Worm (Caenorhabditis elegans) whole organism, L4 larva: Measurements from ENCODE around the gene nol-9.

Experiments used
- F10B5.3 ChIP-seq: sonication (generic microtip); optimal IDR thresholded peaks from 2 replicates; lab custom pipeline; 2016; ENCODE audit warnings: mild to moderate bottlenecking, missing genetic modification characterization, missing compliant biosample characterization
- F37D6.2 ChIP-seq: sonication (generic microtip); optimal IDR thresholded peaks from 2 replicates; lab custom pipeline; 2016; ENCODE audit warnings: mild to moderate bottlenecking, missing genetic modification characterization, missing compliant biosample characterization
- T20F7.1 ChIP-seq: fragments of 200-800 bp; sonication (Bioruptor generic); optimal IDR thresholded peaks from 2 replicates; lab custom pipeline; 2018; ENCODE audit warnings: mild to moderate bottlenecking, missing genetic modification characterization, missing compliant biosample characterization
- T26A8.4 ChIP-seq: fragments of 200-800 bp; sonication (Bioruptor generic); IDR thresholded peaks from 2 replicates; pipeline ENCODE4 v1.3.6; 2022; ENCODE audit warnings: missing genetic modification characterization, missing compliant biosample characterization
- Y48G9A.11 ChIP-seq: fragments of 200-800 bp; sonication (Bioruptor generic); IDR thresholded peaks from 2 replicates; pipeline ENCODE4 v1.3.6; 2022; ENCODE audit warnings: missing genetic modification reagents, missing genetic modification characterization, missing compliant biosample characterization
- aha-1 ChIP-seq: fragments of 150-350 bp; peaks from one replicate; lab custom pipeline; 2014; ENCODE audit warnings: missing biosample characterization, missing genetic modification characterization
- arid-1 ChIP-seq: fragments of 200-800 bp; sonication (Bioruptor generic); conservative IDR thresholded peaks from 2 replicates; pipeline ENCODE4 v1.3.6; 2022; ENCODE audit warnings: missing genetic modification reagents, missing genetic modification characterization, missing compliant biosample characterization
- ceh-20 ChIP-seq: fragments of 200-800 bp; sonication (Bioruptor generic); IDR thresholded peaks from 2 replicates; pipeline ENCODE4 v1.3.6; 2022; ENCODE audit warnings: missing genetic modification reagents, missing genetic modification characterization, missing compliant biosample characterization
- ces-1 ChIP-seq: fragments of 150-350 bp; sonication (generic microtip); optimal IDR thresholded peaks from 4 replicates; lab custom pipeline; 2014; ENCODE audit warnings: missing biosample characterization, missing genetic modification reagents, missing genetic modification characterization
- ctbp-1 ChIP-seq: fragments of 200-800 bp; sonication (Bioruptor generic); IDR thresholded peaks from 2 replicates; pipeline ENCODE4 v1.3.6; 2022; ENCODE audit warnings: missing genetic modification reagents, missing genetic modification characterization, missing compliant biosample characterization
- daf-12 ChIP-seq: fragments of 150-350 bp; optimal IDR thresholded peaks from 2 replicates; lab custom pipeline; 2014; ENCODE audit warnings: missing biosample characterization, missing genetic modification reagents, missing genetic modification characterization
- daf-16 ChIP-seq, 3 experiments: sonication (generic microtip); optimal IDR thresholded peaks; 2 replicates each; lab custom pipeline; 2016 to 2017; ENCODE audit warnings: missing genetic modification characterization in 3 of 3, missing genetic modification reagents in 3 of 3, mild to moderate bottlenecking in 2 of 3, missing compliant biosample characterization in 2 of 3, missing biosample characterization in 1 of 3, moderate library complexity in 1 of 3
- dmd-6 ChIP-seq: fragments of 200-800 bp; sonication (Bioruptor generic); IDR thresholded peaks from 2 replicates; pipeline ENCODE4 v1.3.6; 2022; ENCODE audit warnings: missing genetic modification reagents, missing genetic modification characterization, missing compliant biosample characterization
- dmd-9 ChIP-seq: fragments of 200-800 bp; sonication (Bioruptor generic); IDR thresholded peaks from 2 replicates; pipeline ENCODE4 v1.3.6; 2022; ENCODE audit warnings: missing genetic modification reagents, missing genetic modification characterization, missing compliant biosample characterization
- dpl-1 ChIP-seq: fragments of 150-350 bp; optimal IDR thresholded peaks from 2 replicates; lab custom pipeline; 2014; ENCODE audit warnings: missing biosample characterization, missing genetic modification reagents, missing genetic modification characterization
- dve-1 ChIP-seq: sonication (generic microtip); optimal IDR thresholded peaks from 2 replicates; lab custom pipeline; 2017; ENCODE audit warnings: antibody characterized with exemption, mild to moderate bottlenecking, missing genetic modification characterization, missing compliant biosample characterization; ENCODE audit not compliant: insufficient read depth
- egl-43 ChIP-seq: fragments of 200-800 bp; sonication (Bioruptor generic); IDR thresholded peaks from 2 replicates; pipeline ENCODE4 v1.3.6; 2022; ENCODE audit warnings: missing genetic modification reagents, missing genetic modification characterization, missing compliant biosample characterization
- gei-8 ChIP-seq: fragments of 200-800 bp; sonication (Bioruptor generic); optimal IDR thresholded peaks from 2 replicates; lab custom pipeline; 2018; ENCODE audit warnings: mild to moderate bottlenecking, missing genetic modification characterization, missing compliant biosample characterization
- hif-1 ChIP-seq, 2 experiments: sonication (generic microtip); optimal IDR thresholded peaks; 2 replicates each; lab custom pipeline; 2016 to 2017; ENCODE audit warnings: missing compliant biosample characterization in 2 of 2, missing genetic modification characterization in 2 of 2, missing genetic modification reagents in 2 of 2, missing genotype in 2 of 2, mild to moderate bottlenecking in 1 of 2
- hlh-11 ChIP-seq: fragments of 200-800 bp; sonication (Bioruptor generic); optimal IDR thresholded peaks from 2 replicates; lab custom pipeline; 2018; ENCODE audit warnings: mild to moderate bottlenecking, missing genetic modification characterization, missing compliant biosample characterization
- hlh-30 ChIP-seq: sonication (generic microtip); optimal IDR thresholded peaks from 2 replicates; lab custom pipeline; 2017; ENCODE audit warnings: antibody characterized with exemption, mild to moderate bottlenecking, missing genetic modification characterization, missing compliant biosample characterization; ENCODE audit not compliant: insufficient read depth
- lin-1 ChIP-seq: fragments of 200-800 bp; sonication (Bioruptor generic); IDR thresholded peaks from 2 replicates; pipeline ENCODE4 v1.3.6; 2022; ENCODE audit warnings: missing genetic modification reagents, missing genetic modification characterization, missing compliant biosample characterization
- lin-13 ChIP-seq: fragments of 150-350 bp; optimal IDR thresholded peaks from 2 replicates; lab custom pipeline; 2014; ENCODE audit warnings: missing biosample characterization, missing genetic modification reagents, missing genetic modification characterization
- lin-29 ChIP-seq: fragments of 200-800 bp; sonication (Bioruptor generic); IDR thresholded peaks from 2 replicates; pipeline ENCODE4 v1.3.6; 2022; ENCODE audit warnings: missing genetic modification reagents, missing genetic modification characterization, missing compliant biosample characterization
- lin-38 ChIP-seq: fragments of 200-800 bp; sonication (Bioruptor generic); IDR thresholded peaks from 2 replicates; pipeline ENCODE4 v1.3.6; 2022; ENCODE audit warnings: missing genetic modification reagents, missing genetic modification characterization, missing compliant biosample characterization
- lir-3 ChIP-seq: sonication (generic microtip); optimal IDR thresholded peaks from 2 replicates; lab custom pipeline; 2016; ENCODE audit warnings: mild to moderate bottlenecking, missing genetic modification characterization, missing compliant biosample characterization
- lsy-2 ChIP-seq, 2 experiments: fragments of 150-350 bp in 1 of 2; sonication (generic microtip) in 1 of 2; optimal IDR thresholded peaks; 2 replicates each; lab custom pipeline; 2014 to 2017; ENCODE audit warnings: missing biosample characterization in 2 of 2, missing genetic modification characterization in 2 of 2
- madf-9 ChIP-seq: fragments of 200-800 bp; sonication (Bioruptor generic); conservative IDR thresholded peaks from 2 replicates; pipeline ENCODE4 v1.3.6; 2022; ENCODE audit warnings: missing genetic modification reagents, missing genetic modification characterization, missing compliant biosample characterization
- mep-1 ChIP-seq: fragments of 150-350 bp; sonication (generic microtip); optimal IDR thresholded peaks from 3 replicates; lab custom pipeline; 2014; ENCODE audit warnings: missing biosample characterization, missing genetic modification characterization
- mes-2 ChIP-seq: sonication (generic microtip); optimal IDR thresholded peaks from 2 replicates; lab custom pipeline; 2016; ENCODE audit warnings: missing genotype, mild to moderate bottlenecking, missing genetic modification characterization, missing compliant biosample characterization; ENCODE audit not compliant: poor library complexity, severe bottlenecking
- mxl-3 ChIP-seq: fragments of 200-800 bp; sonication (Bioruptor generic); optimal IDR thresholded peaks from 2 replicates; lab custom pipeline; 2018; ENCODE audit warnings: mild to moderate bottlenecking, missing genetic modification characterization, missing compliant biosample characterization
- nhr-10 ChIP-seq: fragments of 150-350 bp; optimal IDR thresholded peaks from 2 replicates; lab custom pipeline; 2014; ENCODE audit warnings: missing biosample characterization, missing genetic modification characterization
- nhr-102 ChIP-seq: sonication (generic microtip); optimal IDR thresholded peaks from 2 replicates; lab custom pipeline; 2016; ENCODE audit warnings: mild to moderate bottlenecking, missing genetic modification characterization, moderate library complexity, missing compliant biosample characterization
- nhr-11 ChIP-seq: fragments of 150-350 bp; optimal IDR thresholded peaks from 2 replicates; lab custom pipeline; 2014; ENCODE audit warnings: missing biosample characterization, missing genetic modification characterization
- nhr-25 ChIP-seq: sonication (generic microtip); optimal IDR thresholded peaks from 2 replicates; lab custom pipeline; 2017; ENCODE audit warnings: missing genetic modification characterization, mild to moderate bottlenecking, missing compliant biosample characterization, antibody characterized with exemption, moderate library complexity, borderline replicate concordance; ENCODE audit not compliant: insufficient read depth
- nhr-28 ChIP-seq: fragments of 150-350 bp; optimal IDR thresholded peaks from 2 replicates; lab custom pipeline; 2014; ENCODE audit warnings: missing biosample characterization, missing genetic modification characterization
- nhr-42 ChIP-seq: fragments of 200-800 bp; sonication (Bioruptor generic); IDR thresholded peaks from 2 replicates; pipeline ENCODE4 v1.3.6; 2022; ENCODE audit warnings: missing genetic modification characterization, missing compliant biosample characterization
- nhr-6 ChIP-seq: fragments of 150-350 bp; optimal IDR thresholded peaks from 2 replicates; lab custom pipeline; 2014; ENCODE audit warnings: missing biosample characterization, missing genetic modification characterization
- nhr-77 ChIP-seq: fragments of 150-350 bp; optimal IDR thresholded peaks from 2 replicates; lab custom pipeline; 2014; ENCODE audit warnings: missing biosample characterization, missing genetic modification characterization
- pqm-1 ChIP-seq: sonication (generic microtip); optimal IDR thresholded peaks from 2 replicates; lab custom pipeline; 2017; ENCODE audit warnings: missing biosample characterization, missing genetic modification characterization
- sdz-12 ChIP-seq: fragments of 200-800 bp; sonication (Bioruptor generic); optimal IDR thresholded peaks from 2 replicates; lab custom pipeline; 2018; ENCODE audit warnings: mild to moderate bottlenecking, missing genetic modification characterization, missing compliant biosample characterization
- spr-3 ChIP-seq: fragments of 200-800 bp; sonication (Bioruptor generic); optimal IDR thresholded peaks from 2 replicates; lab custom pipeline; 2018; ENCODE audit warnings: mild to moderate bottlenecking, missing genetic modification characterization, missing compliant biosample characterization
- tra-1 ChIP-seq: fragments of 200-800 bp; sonication (Bioruptor generic); IDR thresholded peaks from 2 replicates; pipeline ENCODE4 v1.3.6; 2022; ENCODE audit warnings: missing genetic modification reagents, missing genetic modification characterization, missing compliant biosample characterization
- zag-1 ChIP-seq: fragments of 150-350 bp; optimal IDR thresholded peaks from 2 replicates; lab custom pipeline; 2014; ENCODE audit warnings: missing biosample characterization, missing genetic modification characterization
- zfp-2 ChIP-seq: sonication (generic microtip); optimal IDR thresholded peaks from 2 replicates; lab custom pipeline; 2016; ENCODE audit warnings: mild to moderate bottlenecking, missing genetic modification characterization, missing compliant biosample characterization
- ztf-7 ChIP-seq: fragments of 150-350 bp; optimal IDR thresholded peaks from 2 replicates; lab custom pipeline; 2014; ENCODE audit warnings: missing biosample characterization, missing genetic modification characterization

nol-9 gene

DNA sequence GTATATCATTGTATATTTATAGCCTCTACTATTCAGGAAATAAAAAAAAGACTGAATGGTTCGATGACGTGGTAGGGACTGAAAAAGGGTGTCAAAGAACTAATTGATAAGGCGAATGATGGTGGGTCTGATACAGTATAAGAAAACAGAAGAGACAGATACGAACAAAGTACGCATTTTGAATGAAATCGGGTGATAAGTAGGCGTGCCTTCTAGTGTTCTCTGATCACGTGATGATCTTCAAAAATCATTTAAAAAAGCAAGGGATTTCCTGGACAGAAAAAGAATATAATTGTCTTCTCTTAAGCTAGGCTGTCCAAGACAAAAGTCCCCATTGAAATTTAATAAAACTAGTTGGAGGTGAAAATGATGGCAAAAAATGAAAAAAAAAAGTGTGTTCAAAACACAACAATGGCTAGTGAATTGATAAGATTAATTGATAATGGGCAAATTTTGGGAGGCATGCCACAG lies 29.0 kb upstream of the nol-9 start (continued):
- TF ChIP-seq Y48G9A.11 (peak; percentile 22; the same call in 1 of the 2 replicates), T20F7.1 (GFP tag; lab: Kevin White, UChicago) (peak; percentile 51), egl-43 (GFP tag; lab: Robert Waterston, UW) (no peak), dmd-6 (peak; percentile 86), lin-13 (peak; percentile 23), mes-2 (peak; percentile 7), hlh-30 (peak; percentile 75), mxl-3 (GFP tag; lab: Kevin White, UChicago) (peak; percentile 21), dve-1 (peak; percentile 52), daf-12 (no peak), nhr-102 (tag; lab: Kevin White, UChicago) (peak; percentile 45), nhr-10 (peak; percentile 87), zag-1 (tag; lab: Kevin White, UChicago) (no peak), daf-16 (GFP tag; optimal IDR thresholded peaks at IDR 0.05; lab: Kevin White, UChicago) (peak in 1 of 2 experiments; percentile 55), daf-16 (tag; optimal IDR thresholded peaks at IDR 0.05; lab: Kevin White, UChicago) (peak; percentile 70), aha-1 (tag; lab: Kevin White, UChicago) (peak; percentile 97), nhr-6 (tag; lab: Kevin White, UChicago) (peak; percentile 34), nhr-77 (tag; lab: Kevin White, UChicago) (peak; percentile 21), mep-1 (tag; lab: Kevin White, UChicago) (peak; percentile 5), lin-1 (GFP tag; lab: Robert Waterston, UW) (no peak)

DNA sequence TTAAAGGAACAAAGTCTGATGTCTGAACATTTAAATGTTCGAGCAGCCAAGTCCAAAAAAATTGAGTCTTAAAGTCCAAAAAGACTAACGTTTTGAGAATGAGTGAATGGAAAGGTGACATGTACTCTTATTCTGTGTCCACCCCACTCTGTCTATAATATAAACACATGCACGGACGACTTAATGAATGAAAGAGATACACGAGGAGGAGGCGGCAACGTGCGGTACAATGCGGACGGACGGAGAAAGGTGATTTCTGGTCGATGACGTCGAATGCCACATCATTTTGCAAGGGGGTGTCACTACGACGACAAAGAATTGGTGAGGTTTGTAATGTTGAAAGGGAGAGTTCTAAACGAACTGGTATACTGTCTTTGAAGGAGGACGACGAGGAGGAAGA lies 27.6 kb upstream of the nol-9 start:
- TF ChIP-seq daf-12 (no peak), ztf-7 (tag; lab: Kevin White, UChicago) (no peak), nhr-102 (tag; lab: Kevin White, UChicago) (no peak), daf-16 (GFP tag; optimal IDR thresholded peaks at IDR 0.05; lab: Kevin White, UChicago) (no peak), daf-16 (tag; optimal IDR thresholded peaks at IDR 0.05; lab: Kevin White, UChicago) (peak; percentile 30), dmd-6 (no peak), mxl-3 (GFP tag; lab: Kevin White, UChicago) (peak; percentile 67), zag-1 (tag; lab: Kevin White, UChicago) (no peak), F10B5.3 (no peak), dmd-9 (GFP tag; lab: Robert Waterston, UW) (0 out of 2 replicates have a peak, but pooled peaks have one; percentile 28), tra-1 (GFP tag; lab: Robert Waterston, UW) (no peak)

ce11 chrIV:13395255-13395654 lies 27.0 kb upstream of the nol-9 start:
- no peak for TF ChIP-seq pqm-1 (tag; lab: Kevin White, UChicago)
- TF ChIP-seq nhr-25 (tag; lab: Kevin White, UChicago), result peak; percentile 74
- peak; percentile 16; the same call in 1 of the 2 replicates for TF ChIP-seq lin-29 (GFP tag; lab: Robert Waterston, UW)
- no peak for TF ChIP-seq F10B5.3
- peak; percentile 85 for TF ChIP-seq madf-9 (GFP tag; lab: Robert Waterston, UW)
- TF ChIP-seq dpl-1 (GFP tag; lab: Kevin White, UChicago), result peak; percentile 64
- TF ChIP-seq lir-3 (tag; lab: Kevin White, UChicago), result no peak
- peak; percentile 69 for TF ChIP-seq gei-8 (GFP tag; lab: Kevin White, UChicago)
- TF ChIP-seq dmd-6, result peak; percentile 98
- TF ChIP-seq spr-3 (GFP tag; lab: Kevin White, UChicago), result peak; percentile 6
- TF ChIP-seq nhr-42 (GFP tag; lab: Robert Waterston, UW), result peak; percentile 56; the same call in 1 of the 2 replicates
- peak; percentile 63 to 85 for TF ChIP-seq lsy-2 (tag; optimal IDR thresholded peaks at IDR 0.05; lab: Kevin White, UChicago)
- TF ChIP-seq ctbp-1 (GFP tag; lab: Robert Waterston, UW), result peak; percentile 90
- TF ChIP-seq aha-1 (tag; lab: Kevin White, UChicago), result peak; percentile 100
- peak; percentile 75 for TF ChIP-seq lin-38 (GFP tag; lab: Robert Waterston, UW)
- peak; percentile 67 for TF ChIP-seq T26A8.4 (GFP tag; lab: Robert Waterston, UW)
- TF ChIP-seq F37D6.2 (tag; lab: Kevin White, UChicago), result peak; percentile 64
- no peak for TF ChIP-seq sdz-12 (GFP tag; lab: Kevin White, UChicago)
- peak; percentile 93 for TF ChIP-seq ceh-20 (GFP tag; lab: Robert Waterston, UW)
- TF ChIP-seq dmd-9 (GFP tag; lab: Robert Waterston, UW), result no peak
- peak; percentile 97 for TF ChIP-seq hlh-11 (tag; lab: Kevin White, UChicago)
- peak; percentile 84 for TF ChIP-seq nhr-11 (tag; lab: Kevin White, UChicago)
- TF ChIP-seq ces-1 (GFP tag; lab: Kevin White, UChicago), result no peak
- 0 out of 2 replicates have a peak, but pooled peaks have one; percentile 37 for TF ChIP-seq arid-1 (GFP tag; lab: Robert Waterston, UW)
- TF ChIP-seq ztf-7 (tag; lab: Kevin White, UChicago), result peak; percentile 93
- peak; percentile 21 for TF ChIP-seq zfp-2 (tag; lab: Kevin White, UChicago)
- TF ChIP-seq hif-1 (tag; optimal IDR thresholded peaks at IDR 0.05; lab: Kevin White, UChicago), result peak; percentile 96 to 100
- peak; percentile 76 for TF ChIP-seq nhr-28 (tag; lab: Kevin White, UChicago)
